Worm (Caenorhabditis elegans) whole organism, midembryonic: ENCODE data around the gene rpl-22.

Source experiments
- T22C8.4 ChIP-seq: fragments of 200-800 bp; sonication (Bioruptor generic); IDR thresholded peaks from 2 replicates; pipeline ENCODE4 v1.3.6; 2022; ENCODE audit warnings: missing genetic modification characterization, missing compliant biosample characterization
- flt-1 ChIP-seq: fragments of 200-800 bp; sonication (Bioruptor generic); IDR thresholded peaks from 2 replicates; pipeline ENCODE4 v1.3.6; 2022; ENCODE audit warnings: missing genetic modification characterization, missing compliant biosample characterization

- TF ChIP-seq flt-1 (no peak), T22C8.4 (GFP tag; lab: Robert Waterston, UW) (no peak)
These were observed 46.3 kb downstream of the rpl-22 start, which contains the start of the genes idpb-3 and idpb-1 for ce11 chrII:5101701-5102100.
